Fruit fly (Drosophila melanogaster): Measurements from ENCODE around the gene CG5274.

DNA sequence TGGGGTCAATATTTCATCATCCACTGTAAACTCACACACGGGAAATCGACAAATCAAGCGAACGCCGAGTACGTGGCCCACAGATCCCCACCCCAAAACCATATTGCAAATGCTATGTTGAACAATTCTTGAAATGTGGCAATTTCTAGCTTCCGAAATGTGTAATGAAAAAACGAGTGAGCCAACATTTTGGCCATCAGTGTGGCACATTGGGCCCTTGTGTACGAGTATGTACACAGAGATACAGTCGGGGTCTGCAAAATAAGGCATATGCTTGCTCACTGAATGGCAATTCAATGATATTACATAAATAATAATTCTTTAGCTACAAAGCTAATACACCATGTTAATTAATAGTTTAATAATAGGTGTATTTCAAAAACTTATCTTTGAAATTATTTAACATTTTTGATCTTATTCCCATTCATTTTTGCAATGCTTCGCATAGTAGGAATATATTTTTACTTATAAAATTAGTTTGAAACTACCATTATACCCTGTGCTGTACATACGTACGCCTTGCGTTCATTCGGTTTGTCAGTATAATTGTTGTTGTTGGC, 27.8 kb downstream of the CG5274 start:
- TF ChIP-seq EcR (GFP tag; optimal IDR thresholded peaks at IDR 0.05) (no peak), Dll (optimal IDR thresholded peaks at IDR 0.05) (no peak), pan (optimal IDR thresholded peaks at IDR 0.05) (no peak), psq (optimal IDR thresholded peaks at IDR 0.05) (no peak), usp (GFP tag; optimal IDR thresholded peaks at IDR 0.05) (no peak), CG8478 (optimal IDR thresholded peaks at IDR 0.05) (no peak)
